Worm (Caenorhabditis elegans): ENCODE data around the gene srbc-45.
A peak's percentile ranks its signal among the peaks of the same experiment; 100 is the strongest.

The srbc-45 gene

DNA sequence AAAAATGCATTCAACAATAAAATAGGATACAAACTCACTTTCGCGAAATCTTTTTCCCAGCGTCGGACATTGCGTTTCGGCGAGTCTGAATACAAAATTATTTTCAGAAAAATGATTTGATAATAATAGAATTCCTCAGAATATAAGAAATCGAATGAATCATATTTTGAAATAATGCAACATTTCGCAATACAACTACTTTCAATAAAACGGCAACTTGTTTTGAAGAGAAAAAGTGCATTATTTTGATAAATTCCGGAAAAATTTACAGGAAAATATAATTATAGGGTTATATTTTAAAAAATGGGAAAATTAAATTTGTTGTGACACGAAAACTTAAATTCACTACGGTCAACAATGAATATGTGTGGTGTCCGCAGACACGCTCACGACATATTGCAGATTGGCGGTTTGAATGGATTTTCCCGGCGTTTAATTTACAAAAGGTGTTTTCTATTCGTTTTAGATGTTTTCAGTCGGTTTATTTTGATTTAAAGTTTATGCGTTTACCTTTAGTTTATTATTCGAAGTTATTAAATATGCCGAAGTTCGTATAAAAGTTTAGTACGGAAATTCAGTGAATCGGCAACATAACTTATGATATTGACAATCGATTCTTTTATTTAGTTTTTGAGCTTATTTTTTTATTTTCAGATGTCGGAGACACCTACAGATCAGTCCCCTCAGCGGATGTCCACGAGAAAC, 39.9 kb upstream of the srbc-45 start, which contains the start of the genes abcf-1 and scc-3 (continued):
- no peak for TF ChIP-seq lir-1 (GFP tag; conservative IDR thresholded peaks at IDR 0.05)
- TF ChIP-seq zfh-2 (GFP tag; conservative IDR thresholded peaks at IDR 0.05), result no peak
- no peak for TF ChIP-seq lin-40 (tag; optimal IDR thresholded peaks at IDR 0.05)
- no peak for TF ChIP-seq cebp-1 (GFP tag; IDR thresholded peaks at IDR 0.05)
- TF ChIP-seq cebp-1 (tag; optimal IDR thresholded peaks at IDR 0.05), result peak; percentile 80
- no peak for TF ChIP-seq let-607 (tag; optimal IDR thresholded peaks at IDR 0.05)
- TF ChIP-seq sptf-2 (GFP tag; optimal IDR thresholded peaks at IDR 0.05), result no peak
- no peak for TF ChIP-seq aptf-3 (GFP tag; IDR thresholded peaks at IDR 0.05)
- no peak for TF ChIP-seq him-1 (tag; optimal IDR thresholded peaks at IDR 0.05)
- no peak for TF ChIP-seq K12H6.12 (tag; optimal IDR thresholded peaks at IDR 0.05)
- no peak for TF ChIP-seq nfya-1 (tag; optimal IDR thresholded peaks at IDR 0.05; ENCODE audit: borderline replicate concordance, insufficient read depth)
- no peak for TF ChIP-seq ceh-40 (GFP tag; IDR thresholded peaks at IDR 0.05)
- TF ChIP-seq hrde-1 (tag; optimal IDR thresholded peaks at IDR 0.05; ENCODE audit: borderline replicate concordance), result no peak
- TF ChIP-seq mxl-1 (tag; optimal IDR thresholded peaks at IDR 0.05), result no peak
- no peak for TF ChIP-seq T26A5.8 (tag; optimal IDR thresholded peaks at IDR 0.05)
- TF ChIP-seq lin-54 (GFP tag; optimal IDR thresholded peaks at IDR 0.05), result peak; percentile 35
- TF ChIP-seq D2030.7 (GFP tag; IDR thresholded peaks at IDR 0.05), result 0 out of 2 replicates have a peak, but pooled peaks have one; percentile 35
- peak; percentile 15 for TF ChIP-seq tbp1 (GFP tag; optimal IDR thresholded peaks at IDR 0.05)
- TF ChIP-seq C06A6.2 (GFP tag; conservative IDR thresholded peaks at IDR 0.05), result no peak
- TF ChIP-seq sea-2 (GFP tag; IDR thresholded peaks at IDR 0.05), result no peak
- no peak for TF ChIP-seq hmg-20 (GFP tag; IDR thresholded peaks at IDR 0.05)
- peak; percentile 61 for TF ChIP-seq ceh-91 (GFP tag; IDR thresholded peaks at IDR 0.05)
- TF ChIP-seq F39B2.1 (GFP tag; IDR thresholded peaks at IDR 0.05), result no peak
- no peak for TF ChIP-seq egl-44 (GFP tag; IDR thresholded peaks at IDR 0.05)
- TF ChIP-seq somi-1 (GFP tag; optimal IDR thresholded peaks at IDR 0.05), result no peak
- no peak for TF ChIP-seq ztf-25 (GFP tag; IDR thresholded peaks at IDR 0.05)
- TF ChIP-seq B0261.1 (tag; optimal IDR thresholded peaks at IDR 0.05), result no peak
- no peak for TF ChIP-seq egl-18 (GFP tag; IDR thresholded peaks at IDR 0.05)
- TF ChIP-seq K11D2.4 (GFP tag; IDR thresholded peaks at IDR 0.05), result no peak
- no peak for TF ChIP-seq ccch-3 (GFP tag; optimal IDR thresholded peaks at IDR 0.05)
- no peak for TF ChIP-seq mes-4 (tag; optimal IDR thresholded peaks at IDR 0.05)
- TF ChIP-seq akir-1 (GFP tag; optimal IDR thresholded peaks at IDR 0.05), result no peak
- peak; percentile 25 for TF ChIP-seq F23B12.7 (tag; optimal IDR thresholded peaks at IDR 0.05; ENCODE audit: insufficient read depth)
- TF ChIP-seq snpc-4 (GFP tag; optimal IDR thresholded peaks at IDR 0.05), result no peak
- peak in 1 of 4 experiments; percentile 43 for TF ChIP-seq snpc-4 (tag; optimal IDR thresholded peaks at IDR 0.05)
- TF ChIP-seq ztf-3 (GFP tag; optimal IDR thresholded peaks at IDR 0.05), result no peak
- TF ChIP-seq chd-7 (tag; optimal IDR thresholded peaks at IDR 0.05), result no peak
- peak; percentile 81; the same call in 1 of the 2 replicates for TF ChIP-seq madf-6 (GFP tag; IDR thresholded peaks at IDR 0.05)
- no peak for TF ChIP-seq ets-4 (GFP tag; optimal IDR thresholded peaks at IDR 0.05)
- no peak for TF ChIP-seq Y56A3A.18 (GFP tag; IDR thresholded peaks at IDR 0.05)
- no peak for TF ChIP-seq tbx-9 (tag; optimal IDR thresholded peaks at IDR 0.05; ENCODE audit: borderline replicate concordance)
